Fruit fly (Drosophila melanogaster): ENCODE results near the gene Mettl14.

The Mettl14 gene

dm6 chr2L:8279400-8280065, 28.7 kb upstream of the Mettl14 start (continued):
- TF ChIP-seq sc (optimal IDR thresholded peaks at IDR 0.05) = no peak
- peak; percentile 62 for TF ChIP-seq sc (GFP tag; optimal IDR thresholded peaks at IDR 0.05)
- TF ChIP-seq NC2α (GFP tag; optimal IDR thresholded peaks at IDR 0.05) = peak; percentile 31
- peak; percentile 4 for TF ChIP-seq Meics (GFP tag; optimal IDR thresholded peaks at IDR 0.05)
- TF ChIP-seq eyg (GFP tag; optimal IDR thresholded peaks at IDR 0.05) = no peak
- peak; percentile 74 for TF ChIP-seq D19A (tag; optimal IDR thresholded peaks at IDR 0.05)
- TF ChIP-seq nmo (GFP tag; optimal IDR thresholded peaks at IDR 0.05) = peak; percentile 84
- TF ChIP-seq Rfx (GFP tag; IDR thresholded peaks at IDR 0.05) = no peak
- TF ChIP-seq CG18619 (GFP tag; optimal IDR thresholded peaks at IDR 0.05) = peak; percentile 29
- TF ChIP-seq lab (GFP tag; optimal IDR thresholded peaks at IDR 0.05) = peak; percentile 18
- no peak for TF ChIP-seq wek (GFP tag; optimal IDR thresholded peaks at IDR 0.05)
- no peak for TF ChIP-seq Poxn (GFP tag; IDR thresholded peaks at IDR 0.05)
- peak; percentile 36 for TF ChIP-seq Abd-B (GFP tag; optimal IDR thresholded peaks at IDR 0.05)
- no peak for TF ChIP-seq CG6791 (GFP tag; IDR thresholded peaks at IDR 0.05; ENCODE audit: partially characterized antibody)
- TF ChIP-seq Atf-2 (GFP tag; optimal IDR thresholded peaks at IDR 0.05) = peak; percentile 37
- TF ChIP-seq HLH4C (GFP tag; IDR thresholded peaks at IDR 0.05; ENCODE audit: partially characterized antibody) = no peak
- no peak for TF ChIP-seq CG16813 (GFP tag; IDR thresholded peaks at IDR 0.05; ENCODE audit: partially characterized antibody)
- TF ChIP-seq CG6272 (GFP tag; IDR thresholded peaks at IDR 0.05) = peak; percentile 44
- TF ChIP-seq zen (tag; optimal IDR thresholded peaks at IDR 0.05) = peak; percentile 71
- TF ChIP-seq CG12219 (GFP tag; optimal IDR thresholded peaks at IDR 0.05) = peak; percentile 51
- peak; percentile 7 for TF ChIP-seq Dip3 (GFP tag; optimal IDR thresholded peaks at IDR 0.05)
- peak; percentile 63 for TF ChIP-seq CG30431 (GFP tag; optimal IDR thresholded peaks at IDR 0.05)
- TF ChIP-seq CG2116 (GFP tag; optimal IDR thresholded peaks at IDR 0.05) = peak; percentile 2
- TF ChIP-seq CG8924 (tag; optimal IDR thresholded peaks at IDR 0.05) = peak; percentile 74
- no peak for TF ChIP-seq Dek (tag; optimal IDR thresholded peaks at IDR 0.05)
- peak; percentile 74 for TF ChIP-seq CG7839 (tag; optimal IDR thresholded peaks at IDR 0.05)
- TF ChIP-seq fru (optimal IDR thresholded peaks at IDR 0.05) = no peak
- peak; percentile 63 for TF ChIP-seq CG7556 (GFP tag; optimal IDR thresholded peaks at IDR 0.05)
- peak; percentile 18; the same call in 1 of the 2 replicates for TF ChIP-seq klu (GFP tag; IDR thresholded peaks at IDR 0.05)
- TF ChIP-seq ind (GFP tag; optimal IDR thresholded peaks at IDR 0.05) = peak; percentile 11
- no peak for TF ChIP-seq gce (GFP tag; IDR thresholded peaks at IDR 0.05)
- no peak for TF ChIP-seq Hey (tag; optimal IDR thresholded peaks at IDR 0.05)
- no peak for TF ChIP-seq Trl (optimal IDR thresholded peaks at IDR 0.05)
- TF ChIP-seq Trl (GFP tag; optimal IDR thresholded peaks at IDR 0.05) = peak; percentile 6
- TF ChIP-seq Lhr (GFP tag; optimal IDR thresholded peaks at IDR 0.05) = peak; percentile 47
- no peak for TF ChIP-seq prd (optimal IDR thresholded peaks at IDR 0.05)
- peak; percentile 82; the same call in 2 of the 3 replicates for TF ChIP-seq prd (GFP tag; IDR thresholded peaks at IDR 0.05)
- no peak for TF ChIP-seq C15 (GFP tag; IDR thresholded peaks at IDR 0.05)
- peak in 1 of 2 experiments; percentile 58 for TF ChIP-seq eve (GFP tag; optimal IDR thresholded peaks at IDR 0.05)
- TF ChIP-seq vnd (GFP tag; IDR thresholded peaks at IDR 0.05; ENCODE audit: partially characterized antibody) = no peak
- no peak for TF ChIP-seq CG14014 (GFP tag; IDR thresholded peaks at IDR 0.05)
- TF ChIP-seq toy (GFP tag; IDR thresholded peaks at IDR 0.05) = no peak
- TF ChIP-seq trh (GFP tag; optimal IDR thresholded peaks at IDR 0.05) = no peak
- no peak for TF ChIP-seq luna (GFP tag; optimal IDR thresholded peaks at IDR 0.05)
- TF ChIP-seq sens (GFP tag) = peak; percentile 98
- TF ChIP-seq ci (GFP tag; IDR thresholded peaks at IDR 0.05) = peak; percentile 71
- peak; percentile 89 for TF ChIP-seq CG17829 (tag; optimal IDR thresholded peaks at IDR 0.05)
- peak; percentile 69 for TF ChIP-seq fd96Cb (tag; optimal IDR thresholded peaks at IDR 0.05)
- TF ChIP-seq vfl (GFP tag; optimal IDR thresholded peaks at IDR 0.05) = peak; percentile 22
- peak; percentile 84 for TF ChIP-seq CG9727 (GFP tag; optimal IDR thresholded peaks at IDR 0.05)
- peak; percentile 34 for TF ChIP-seq CG11723 (GFP tag; optimal IDR thresholded peaks at IDR 0.05)
